Fruit fly (Drosophila melanogaster) S2 (cell line): ENCODE measurements around the gene CG3349.

Experiments
- CG8478 ChIP-seq: fragments of >200 bp; optimal IDR thresholded peaks from 2 replicates; lab custom pipeline; 2018
- CTCF ChIP-seq, 2 experiments: fragments of >200 bp; optimal IDR thresholded peaks; 2 replicates each; lab custom pipeline; 2018

DNA sequence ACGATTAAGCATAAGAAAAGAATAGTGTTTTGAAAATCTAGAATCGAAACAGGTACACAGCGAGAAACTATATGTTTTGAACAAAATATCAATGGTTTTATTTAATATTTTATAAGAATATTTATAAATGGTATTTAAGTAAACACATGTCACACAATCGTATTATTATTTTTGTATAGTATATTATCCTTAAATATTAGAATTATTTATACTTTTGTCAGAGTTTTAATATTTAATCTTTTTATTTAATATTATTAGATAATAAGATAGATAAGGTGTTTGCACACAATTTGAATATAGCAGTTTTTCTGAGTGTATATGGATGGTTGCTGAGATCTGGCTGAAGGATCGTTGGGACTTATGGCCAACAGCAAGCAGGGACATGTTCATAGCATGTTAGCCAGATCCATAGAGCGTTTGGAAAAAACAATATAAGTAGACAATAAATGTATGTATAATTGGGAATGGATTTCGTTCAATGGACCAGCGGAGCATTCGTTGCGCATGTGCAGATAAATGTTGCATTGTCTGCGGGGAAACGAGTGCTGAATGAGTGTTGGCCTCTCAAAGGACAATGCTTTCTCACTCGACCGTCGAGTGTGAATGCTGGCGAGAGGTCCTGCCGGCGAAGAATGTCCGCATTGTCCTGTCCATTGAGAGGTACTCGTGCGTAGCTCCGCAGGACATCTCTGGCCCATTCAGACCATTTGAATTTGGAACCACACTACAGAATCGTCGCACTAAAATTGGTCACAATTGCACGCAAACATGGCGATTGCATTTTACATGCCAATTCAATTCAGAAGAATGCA, 26.4 kb upstream of the CG3349 start:
- no peak for TF ChIP-seq CTCF (optimal IDR thresholded peaks at IDR 0.05; lab: Kevin White, UChicago)
- no peak for TF ChIP-seq CG8478 (lab: Kevin White, UChicago)
